Comparison of ENCODE assay signal across 1 fruit fly cellular context in genomic region chr3L:7338786-7339185, dm6.
TF ChIP-seq lines count a peak whose summit lies in the region.

No protein-coding gene starts in this region.

TF ChIP-seq in whole organism, embryonic, 481 proteins besides CTCF, POLR2A, EP300 and RAD21 (continued from another document):
- TF ChIP-seq slbo (GFP tag; IDR thresholded peaks at IDR 0.05; lab: Robert Waterston, UW) (peak; percentile 43; the same call in 1 of the 2 replicates), ind (GFP tag; optimal IDR thresholded peaks at IDR 0.05; lab: Kevin White, UChicago) (no peak), Rfx (GFP tag; IDR thresholded peaks at IDR 0.05; lab: Robert Waterston, UW) (peak; percentile 43; the same call in 1 of the 2 replicates), CG2120 (GFP tag; optimal IDR thresholded peaks at IDR 0.05; lab: Kevin White, UChicago) (peak; percentile 38), CG14860 (GFP tag; IDR thresholded peaks at IDR 0.05; lab: Robert Waterston, UW; ENCODE audit: partially characterized antibody) (no peak), sr (GFP tag; IDR thresholded peaks at IDR 0.05; lab: Robert Waterston, UW) (no peak), zfh1 (GFP tag; IDR thresholded peaks at IDR 0.05; lab: Robert Waterston, UW) (0 out of 3 replicates have a peak, but pooled peaks have one; percentile 39), Med (GFP tag; lab: Kevin White, UChicago) (peak; percentile 84), CG6765 (GFP tag; optimal IDR thresholded peaks at IDR 0.05; lab: Kevin White, UChicago) (no peak), MBD-R2 (GFP tag; IDR thresholded peaks at IDR 0.05; lab: Robert Waterston, UW) (peak; percentile 63), CG18599 (GFP tag; optimal IDR thresholded peaks at IDR 0.05; lab: Kevin White, UChicago) (no peak), CG10267 (tag; optimal IDR thresholded peaks at IDR 0.05; lab: Kevin White, UChicago) (peak; percentile 88)
